Fruit fly (Drosophila melanogaster): Measurements from ENCODE around the gene mRpS11.

Gene mRpS11

dm6 chr3R:17072526-17073114 lies at the start of gene mRpS11, which contains the start of gene Ns1:
TSS of gene mRpS11 (plus strand) at chr3R:17072732.
TSS of gene Ns1 (minus strand) at chr3R:17072675.
- peak; percentile 71; the same call in 1 of the 2 replicates for TF ChIP-seq CG12605 (GFP tag; IDR thresholded peaks at IDR 0.05)
- no peak for TF ChIP-seq Ets98B (GFP tag; IDR thresholded peaks at IDR 0.05)
- TF ChIP-seq Pif1A (GFP tag; optimal IDR thresholded peaks at IDR 0.05): no peak
- TF ChIP-seq Snoo (tag; optimal IDR thresholded peaks at IDR 0.05): peak; percentile 19

dm6 chr3R:17028393-17028792 lies 44.1 kb upstream of the mRpS11 start, which contains the start of gene CG5225:
TSS of gene CG5225 (plus strand) at chr3R:17028693.
- TF ChIP-seq CG13204 (GFP tag; optimal IDR thresholded peaks at IDR 0.05) (no peak), fd96Ca (GFP tag; IDR thresholded peaks at IDR 0.05) (no peak), CG17806 (tag; optimal IDR thresholded peaks at IDR 0.05) (no peak), Pif1B (GFP tag; optimal IDR thresholded peaks at IDR 0.05) (no peak), gl (tag; optimal IDR thresholded peaks at IDR 0.05) (no peak), CG10348 (GFP tag; IDR thresholded peaks at IDR 0.05) (no peak), CG12605 (GFP tag; IDR thresholded peaks at IDR 0.05) (no peak), CG8301 (tag; optimal IDR thresholded peaks at IDR 0.05) (no peak), CG15710 (tag; optimal IDR thresholded peaks at IDR 0.05) (no peak)

dm6 chr3R:17029796-17030195 lies 42.7 kb upstream of the mRpS11 start:
- TF ChIP-seq gl (tag; optimal IDR thresholded peaks at IDR 0.05) (no peak), CG13204 (GFP tag; optimal IDR thresholded peaks at IDR 0.05) (no peak), D1 (tag; optimal IDR thresholded peaks at IDR 0.05) (no peak), Snoo (tag; optimal IDR thresholded peaks at IDR 0.05) (no peak), CG17806 (tag; optimal IDR thresholded peaks at IDR 0.05) (no peak), rn (GFP tag; IDR thresholded peaks at IDR 0.05) (no peak), CG10348 (GFP tag; IDR thresholded peaks at IDR 0.05) (no peak), Ets98B (GFP tag; IDR thresholded peaks at IDR 0.05) (no peak), CG8159 (tag; optimal IDR thresholded peaks at IDR 0.05) (no peak), CG4496 (GFP tag; IDR thresholded peaks at IDR 0.05) (no peak), CG8301 (tag; optimal IDR thresholded peaks at IDR 0.05) (no peak), fd96Ca (GFP tag; IDR thresholded peaks at IDR 0.05) (no peak), Pif1B (GFP tag; optimal IDR thresholded peaks at IDR 0.05) (no peak), CG14655 (GFP tag; optimal IDR thresholded peaks at IDR 0.05) (no peak)

dm6 chr3R:17031502-17031901 lies 41.0 kb upstream of the mRpS11 start, which contains the start of gene CG31268:
TSS of gene CG31268 (plus strand) at chr3R:17031802.
- TF ChIP-seq CG34367 (tag; optimal IDR thresholded peaks at IDR 0.05) (no peak), fd96Ca (GFP tag; IDR thresholded peaks at IDR 0.05) (no peak), gl (tag; optimal IDR thresholded peaks at IDR 0.05) (no peak), D1 (tag; optimal IDR thresholded peaks at IDR 0.05) (no peak), CG13204 (GFP tag; optimal IDR thresholded peaks at IDR 0.05) (no peak)

- no peak for TF ChIP-seq Pif1B (GFP tag; optimal IDR thresholded peaks at IDR 0.05)
- TF ChIP-seq Snoo (tag; optimal IDR thresholded peaks at IDR 0.05): no peak
- TF ChIP-seq CG9948 (tag; optimal IDR thresholded peaks at IDR 0.05): no peak
- no peak for TF ChIP-seq CG32121 (GFP tag; IDR thresholded peaks at IDR 0.05)
- TF ChIP-seq CG14655 (GFP tag; optimal IDR thresholded peaks at IDR 0.05): no peak
- no peak for TF ChIP-seq CG10348 (GFP tag; IDR thresholded peaks at IDR 0.05)
- no peak for TF ChIP-seq CG15710 (tag; optimal IDR thresholded peaks at IDR 0.05)
- TF ChIP-seq D1 (tag; optimal IDR thresholded peaks at IDR 0.05): no peak
Measured at dm6 chr3R:17035945-17036344, 36.6 kb upstream of the mRpS11 start, which contains the start of gene CG4009. TSS of gene CG4009 (minus strand) at chr3R:17036045.

- TF ChIP-seq CG32121 (GFP tag; IDR thresholded peaks at IDR 0.05): no peak
- TF ChIP-seq Pif1A (GFP tag; optimal IDR thresholded peaks at IDR 0.05): no peak
- no peak for TF ChIP-seq EcR (GFP tag; optimal IDR thresholded peaks at IDR 0.05)
- TF ChIP-seq CG17806 (tag; optimal IDR thresholded peaks at IDR 0.05): no peak
- TF ChIP-seq fd96Ca (GFP tag; IDR thresholded peaks at IDR 0.05): no peak
- no peak for TF ChIP-seq CG12605 (GFP tag; IDR thresholded peaks at IDR 0.05)
- no peak for TF ChIP-seq CG15710 (tag; optimal IDR thresholded peaks at IDR 0.05)
- no peak for TF ChIP-seq CG13204 (GFP tag; optimal IDR thresholded peaks at IDR 0.05)
- TF ChIP-seq Ets98B (GFP tag; IDR thresholded peaks at IDR 0.05): no peak
- TF ChIP-seq CG10348 (GFP tag; IDR thresholded peaks at IDR 0.05): no peak
- no peak for TF ChIP-seq Pif1B (GFP tag; optimal IDR thresholded peaks at IDR 0.05)
- TF ChIP-seq rn (GFP tag; IDR thresholded peaks at IDR 0.05): no peak
Measured at dm6 chr3R:17039993-17040807, 32.3 kb upstream of the mRpS11 start, which contains the start of the genes CG18213 and Trm7-32. TSS of gene CG18213 (minus strand) at chr3R:17040203. TSS of gene Trm7-32 (plus strand) at chr3R:17040682.

Data from whole organism, pupa.